Worm (Caenorhabditis elegans): Measurements from ENCODE around the gene txt-5.

txt-5 gene

ce11 chrV:7804064-7804800 lies 32.7 kb downstream of the txt-5 start, which contains the start of gene uvs-1:
uvs-1 (minus strand) TSS chrV:7804208.
- no peak for TF ChIP-seq klf-2 (GFP tag; conservative IDR thresholded peaks at IDR 0.05)
- TF ChIP-seq T22C8.4 (GFP tag; IDR thresholded peaks at IDR 0.05), result 0 out of 2 replicates have a peak, but pooled peaks have one; percentile 33

- TF ChIP-seq tab-1 (GFP tag; IDR thresholded peaks at IDR 0.05), result no peak
- TF ChIP-seq med-1 (GFP tag; optimal IDR thresholded peaks at IDR 0.05; ENCODE audit: insufficient read depth), result no peak
- no peak for TF ChIP-seq ztf-29 (GFP tag; IDR thresholded peaks at IDR 0.05)
- no peak for TF ChIP-seq klf-2 (GFP tag; conservative IDR thresholded peaks at IDR 0.05)
- no peak for TF ChIP-seq flt-1 (GFP tag; IDR thresholded peaks at IDR 0.05)
- no peak for TF ChIP-seq T22C8.4 (GFP tag; IDR thresholded peaks at IDR 0.05)
- TF ChIP-seq ref-1 (GFP tag; conservative IDR thresholded peaks at IDR 0.05), result no peak
Observed at ce11 chrV:7803563-7803962, 33.4 kb downstream of the txt-5 start.

ce11 chrV:7798079-7798478 lies 38.9 kb downstream of the txt-5 start, which contains the start of gene ZK742.7:
ZK742.7 (plus strand) TSS chrV:7798379.
- TF ChIP-seq T22C8.4 (GFP tag; IDR thresholded peaks at IDR 0.05) (no peak), cog-1 (tag; optimal IDR thresholded peaks at IDR 0.05) (no peak), ztf-23 (GFP tag; IDR thresholded peaks at IDR 0.05) (no peak), ztf-29 (GFP tag; IDR thresholded peaks at IDR 0.05) (no peak), flt-1 (GFP tag; IDR thresholded peaks at IDR 0.05) (no peak), med-1 (GFP tag; optimal IDR thresholded peaks at IDR 0.05; ENCODE audit: insufficient read depth) (no peak), tab-1 (GFP tag; IDR thresholded peaks at IDR 0.05) (no peak), ref-1 (GFP tag; conservative IDR thresholded peaks at IDR 0.05) (no peak), klf-2 (GFP tag; conservative IDR thresholded peaks at IDR 0.05) (no peak)

DNA sequence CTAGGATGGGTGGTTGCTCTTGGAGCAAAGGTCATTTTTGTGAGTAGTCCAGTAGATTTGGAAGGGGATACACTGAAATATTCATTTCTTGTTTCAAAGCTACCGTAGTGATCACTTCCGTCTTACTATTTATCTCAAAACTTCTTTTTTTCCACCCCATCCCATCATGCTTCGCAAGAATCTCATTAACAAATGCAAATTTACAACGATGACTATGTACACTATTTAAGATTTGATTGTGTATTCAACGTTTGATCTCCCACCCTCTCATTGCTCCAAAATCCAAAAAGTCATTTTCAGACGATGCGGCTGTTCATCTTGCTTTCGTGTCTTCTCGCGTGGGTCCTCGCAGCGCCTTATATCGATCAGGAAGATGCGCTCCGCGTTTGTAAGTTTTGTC lies 43.9 kb downstream of the txt-5 start, which contains the start of gene flp-21:
flp-21 (plus strand) TSS at position 301 of the 400 bp plus-strand sequence.
- TF ChIP-seq ztf-29 (GFP tag; IDR thresholded peaks at IDR 0.05) (no peak), flt-1 (GFP tag; IDR thresholded peaks at IDR 0.05) (no peak)

DNA sequence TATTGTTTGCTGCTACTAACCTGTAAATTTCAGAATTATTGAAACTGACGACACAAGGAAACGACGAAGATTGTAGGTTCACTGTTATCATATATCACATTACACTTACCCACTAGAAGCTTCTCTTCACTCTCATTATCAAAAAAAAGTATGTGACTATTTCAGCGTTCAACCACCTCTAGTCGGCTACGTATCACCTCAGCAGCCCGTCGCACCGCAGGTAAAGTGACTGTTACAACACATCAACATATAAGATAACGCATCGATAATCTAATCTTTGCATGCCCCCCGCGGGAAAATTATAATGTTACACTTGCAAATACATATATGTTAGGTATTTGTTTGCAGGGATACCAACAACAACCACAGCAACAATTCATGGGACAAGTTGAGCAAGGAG lies 50.3 kb downstream of the txt-5 start:
- no peak for TF ChIP-seq flt-1 (GFP tag; IDR thresholded peaks at IDR 0.05)
- TF ChIP-seq tab-1 (GFP tag; IDR thresholded peaks at IDR 0.05), result no peak
- no peak for TF ChIP-seq klf-2 (GFP tag; conservative IDR thresholded peaks at IDR 0.05)
- no peak for TF ChIP-seq cog-1 (tag; optimal IDR thresholded peaks at IDR 0.05)
- TF ChIP-seq med-1 (GFP tag; optimal IDR thresholded peaks at IDR 0.05; ENCODE audit: insufficient read depth), result no peak
- no peak for TF ChIP-seq ztf-23 (GFP tag; IDR thresholded peaks at IDR 0.05)
- TF ChIP-seq ztf-29 (GFP tag; IDR thresholded peaks at IDR 0.05), result no peak
- no peak for TF ChIP-seq ref-1 (GFP tag; conservative IDR thresholded peaks at IDR 0.05)

ce11 chrV:7785885-7786284 lies 51.0 kb downstream of the txt-5 start:
- TF ChIP-seq flt-1 (GFP tag; IDR thresholded peaks at IDR 0.05) (no peak), klf-2 (GFP tag; conservative IDR thresholded peaks at IDR 0.05) (no peak), ztf-29 (GFP tag; IDR thresholded peaks at IDR 0.05) (no peak), ref-1 (GFP tag; conservative IDR thresholded peaks at IDR 0.05) (no peak), cog-1 (tag; optimal IDR thresholded peaks at IDR 0.05) (no peak), tab-1 (GFP tag; IDR thresholded peaks at IDR 0.05) (no peak), T22C8.4 (GFP tag; IDR thresholded peaks at IDR 0.05) (no peak), ztf-23 (GFP tag; IDR thresholded peaks at IDR 0.05) (no peak), med-1 (GFP tag; optimal IDR thresholded peaks at IDR 0.05; ENCODE audit: insufficient read depth) (no peak)
